Worm (Caenorhabditis elegans) whole organism, L1 larva: ENCODE results near the gene srh-172.

ENCODE experiments used
- C16A3.4 ChIP-seq: fragments of 150-350 bp; optimal IDR thresholded peaks from 2 replicates; lab custom pipeline; 2014; ENCODE audit warnings: missing biosample characterization, missing genetic modification characterization
- C34B4.2 ChIP-seq: sonication (generic microtip); optimal IDR thresholded peaks from 2 replicates; lab custom pipeline; 2017; ENCODE audit warnings: mild to moderate bottlenecking, missing genetic modification characterization, missing compliant biosample characterization
- Y116A8C.19 ChIP-seq: sonication (generic microtip); optimal IDR thresholded peaks from 2 replicates; lab custom pipeline; 2016; ENCODE audit warnings: missing compliant biosample characterization, missing genetic modification characterization, borderline replicate concordance
- aha-1 ChIP-seq: fragments of 150-350 bp; optimal IDR thresholded peaks from 2 replicates; lab custom pipeline; 2014; ENCODE audit warnings: missing biosample characterization, missing genetic modification characterization
- ceh-63 ChIP-seq: fragments of 200-800 bp; sonication (Bioruptor generic); optimal IDR thresholded peaks from 2 replicates; lab custom pipeline; 2018; ENCODE audit warnings: mild to moderate bottlenecking, missing genetic modification characterization, missing compliant biosample characterization
- ceh-8 ChIP-seq: fragments of 200-800 bp; sonication (Bioruptor generic); optimal IDR thresholded peaks from 2 replicates; lab custom pipeline; 2018; ENCODE audit warnings: mild to moderate bottlenecking, missing genetic modification characterization, moderate library complexity, missing compliant biosample characterization
- ceh-82 ChIP-seq, 3 experiments: fragments of 150-350 bp in 1 of 3; sonication (generic microtip) in 2 of 3; optimal IDR thresholded peaks; 2 replicates each; lab custom pipeline; 2014 to 2017; ENCODE audit warnings: missing biosample characterization in 3 of 3, missing genetic modification characterization in 3 of 3
- ceh-90 ChIP-seq: sonication (generic microtip); optimal IDR thresholded peaks from 2 replicates; lab custom pipeline; 2016; ENCODE audit warnings: missing genetic modification characterization, missing compliant biosample characterization
- dpl-1 ChIP-seq, 3 experiments: fragments of 150-350 bp in 2 of 3; sonication (generic microtip) in 1 of 3; optimal IDR thresholded peaks; 2 replicates each; lab custom pipeline; 2014 to 2017; ENCODE audit warnings: missing biosample characterization in 3 of 3, missing genetic modification characterization in 3 of 3, missing genetic modification reagents in 3 of 3
- dsc-1 ChIP-seq: sonication (generic microtip); optimal IDR thresholded peaks from 2 replicates; lab custom pipeline; 2016; ENCODE audit warnings: mild to moderate bottlenecking, missing genetic modification characterization, missing compliant biosample characterization
- efl-3 ChIP-seq: fragments of 200-800 bp; sonication (Bioruptor generic); optimal IDR thresholded peaks from 2 replicates; lab custom pipeline; 2018; ENCODE audit warnings: mild to moderate bottlenecking, missing genetic modification characterization, missing compliant biosample characterization
- egl-13 ChIP-seq: sonication (generic microtip); optimal IDR thresholded peaks from 2 replicates; lab custom pipeline; 2016; ENCODE audit warnings: missing genotype, missing genetic modification reagents, missing genetic modification characterization, missing compliant biosample characterization
- egl-27 ChIP-seq, 2 experiments: fragments of 150-350 bp in 1 of 2; sonication (generic microtip); optimal IDR thresholded peaks; 3 replicates each; lab custom pipeline; 2017 to 2018; ENCODE audit warnings: missing biosample characterization in 2 of 2, missing genetic modification characterization in 2 of 2, missing genetic modification reagents in 2 of 2
- elt-3 ChIP-seq, 6 experiments: fragments of 150-350 bp in 1 of 6; sonication (generic microtip); optimal IDR thresholded peaks; 2 replicates each; lab custom pipeline; 2017 to 2018; ENCODE audit warnings: missing biosample characterization in 6 of 6, missing genetic modification characterization in 6 of 6, inconsistent platforms in 1 of 6
- ets-5 ChIP-seq: fragments of 200-800 bp; sonication (Bioruptor generic); IDR thresholded peaks from 2 replicates; pipeline ENCODE4 v1.3.6; 2022; ENCODE audit warnings: missing genetic modification characterization, missing compliant biosample characterization
- fos-1 ChIP-seq: fragments of 150-350 bp; optimal IDR thresholded peaks from 2 replicates; lab custom pipeline; 2014; ENCODE audit warnings: missing biosample characterization, missing genetic modification characterization
- grh-1 ChIP-seq: fragments of 200-800 bp; sonication (Bioruptor generic); IDR thresholded peaks from 2 replicates; pipeline ENCODE4 v1.3.6; 2022; ENCODE audit warnings: missing genetic modification reagents, missing genetic modification characterization, missing compliant biosample characterization
- hlh-17 ChIP-seq: fragments of 200-800 bp; sonication (Bioruptor generic); optimal IDR thresholded peaks from 2 replicates; lab custom pipeline; 2018; ENCODE audit warnings: missing genetic modification characterization, mild to moderate bottlenecking, missing compliant biosample characterization, moderate library complexity, borderline replicate concordance
- irx-1 ChIP-seq: sonication (generic microtip); optimal IDR thresholded peaks from 2 replicates; lab custom pipeline; 2016; ENCODE audit warnings: missing genetic modification characterization, missing compliant biosample characterization
- lin-39 ChIP-seq: fragments of 150-350 bp; optimal IDR thresholded peaks from 2 replicates; lab custom pipeline; 2014; ENCODE audit warnings: missing biosample characterization, missing genetic modification reagents, missing genetic modification characterization
- lsy-2 ChIP-seq, 2 experiments: fragments of 150-350 bp; optimal IDR thresholded peaks; 2 replicates each; lab custom pipeline; 2014; ENCODE audit warnings: missing biosample characterization in 2 of 2, missing genetic modification characterization in 2 of 2
- mef-2 ChIP-seq: fragments of 150-350 bp; optimal IDR thresholded peaks from 2 replicates; lab custom pipeline; 2014; ENCODE audit warnings: missing biosample characterization, missing genetic modification characterization
- nhr-11 ChIP-seq: fragments of 150-350 bp; optimal IDR thresholded peaks from 2 replicates; lab custom pipeline; 2014; ENCODE audit warnings: missing biosample characterization, missing genetic modification characterization
- nhr-12 ChIP-seq: sonication (generic microtip); optimal IDR thresholded peaks from 2 replicates; lab custom pipeline; 2017; ENCODE audit warnings: missing biosample characterization, missing genetic modification characterization
- nhr-19 ChIP-seq: fragments of 200-800 bp; sonication (Bioruptor generic); conservative IDR thresholded peaks from 2 replicates; pipeline ENCODE4 v1.3.6; 2022; ENCODE audit warnings: missing genetic modification characterization, missing compliant biosample characterization
- nhr-20 ChIP-seq: sonication (generic microtip); optimal IDR thresholded peaks from 2 replicates; lab custom pipeline; 2016; ENCODE audit warnings: mild to moderate bottlenecking, missing genetic modification characterization, missing compliant biosample characterization
- nhr-28 ChIP-seq: fragments of 150-350 bp; optimal IDR thresholded peaks from 2 replicates; lab custom pipeline; 2014; ENCODE audit warnings: missing biosample characterization, missing genetic modification characterization
- nhr-76 ChIP-seq: sonication (generic microtip); optimal IDR thresholded peaks from 2 replicates; lab custom pipeline; 2017; ENCODE audit warnings: missing biosample characterization, missing genetic modification characterization
- nhr-84 ChIP-seq: sonication (generic microtip); optimal IDR thresholded peaks from 2 replicates; lab custom pipeline; 2017; ENCODE audit warnings: missing biosample characterization, missing genetic modification characterization
- nhr-90 ChIP-seq: sonication (generic microtip); optimal IDR thresholded peaks from 2 replicates; lab custom pipeline; 2016; ENCODE audit warnings: mild to moderate bottlenecking, missing genetic modification characterization, missing compliant biosample characterization; ENCODE audit not compliant: poor library complexity
- snpc-4 ChIP-seq: fragments of 150-350 bp; optimal IDR thresholded peaks from 2 replicates; lab custom pipeline; 2014; ENCODE audit warnings: missing biosample characterization, missing genetic modification characterization
- sox-4 ChIP-seq: sonication (generic microtip); optimal IDR thresholded peaks from 2 replicates; lab custom pipeline; 2016; ENCODE audit warnings: missing genetic modification characterization, missing compliant biosample characterization
- sup-37 ChIP-seq: fragments of 200-800 bp; sonication (Bioruptor generic); optimal IDR thresholded peaks from 2 replicates; lab custom pipeline; 2018; ENCODE audit warnings: mild to moderate bottlenecking, missing genetic modification characterization, missing compliant biosample characterization
- tlp-1 ChIP-seq: fragments of 150-350 bp; optimal IDR thresholded peaks from 2 replicates; lab custom pipeline; 2014; ENCODE audit warnings: missing biosample characterization, missing genetic modification characterization
- vab-15 ChIP-seq: sonication (generic microtip); optimal IDR thresholded peaks from 2 replicates; lab custom pipeline; 2017; ENCODE audit warnings: missing genotype, mild to moderate bottlenecking, missing genetic modification characterization, missing compliant biosample characterization
- xbp-1 ChIP-seq: sonication (generic microtip); optimal IDR thresholded peaks from 2 replicates; lab custom pipeline; 2016; ENCODE audit warnings: missing genetic modification characterization, missing compliant biosample characterization
- zag-1 ChIP-seq: fragments of 150-350 bp; optimal IDR thresholded peaks from 2 replicates; lab custom pipeline; 2014; ENCODE audit warnings: missing biosample characterization, missing genetic modification characterization
- zip-4 ChIP-seq: fragments of 200-800 bp; sonication (Bioruptor generic); optimal IDR thresholded peaks from 2 replicates; lab custom pipeline; 2018; ENCODE audit warnings: mild to moderate bottlenecking, missing genetic modification characterization, moderate library complexity, missing compliant biosample characterization
- ztf-11 ChIP-seq, 2 experiments: sonication (generic microtip); optimal IDR thresholded peaks; 2 replicates each; lab custom pipeline; 2016 to 2017; ENCODE audit warnings: missing genetic modification characterization in 2 of 2, missing biosample characterization in 1 of 2, missing compliant biosample characterization in 1 of 2
- ztf-4 ChIP-seq: fragments of 150-350 bp; optimal IDR thresholded peaks from 2 replicates; lab custom pipeline; 2014; ENCODE audit warnings: missing biosample characterization, missing genetic modification characterization

The srh-172 gene

ce11 chrV:19958744-19959143, at the start of gene srh-172:
Gene srh-172 (plus strand): TSS chrV:19959044.
- no peak for TF ChIP-seq lin-39 (tag; lab: Kevin White, UChicago)
- no peak for TF ChIP-seq hlh-17 (GFP tag; lab: Kevin White, UChicago)
- TF ChIP-seq ceh-8 (GFP tag; lab: Kevin White, UChicago), result no peak
- no peak for TF ChIP-seq dpl-1 (GFP tag; optimal IDR thresholded peaks at IDR 0.05; lab: Kevin White, UChicago)
- no peak for TF ChIP-seq ceh-63 (GFP tag; lab: Kevin White, UChicago)
- no peak for TF ChIP-seq sox-4 (tag; lab: Kevin White, UChicago)
- TF ChIP-seq snpc-4 (tag; lab: Kevin White, UChicago), result no peak
- no peak for TF ChIP-seq irx-1 (tag; lab: Kevin White, UChicago)
- no peak for TF ChIP-seq nhr-20 (tag; lab: Kevin White, UChicago)
- no peak for TF ChIP-seq vab-15 (tag; lab: Kevin White, UChicago)
- no peak for TF ChIP-seq Y116A8C.19 (tag; lab: Kevin White, UChicago)
- TF ChIP-seq ceh-90 (tag; lab: Kevin White, UChicago), result no peak
- no peak for TF ChIP-seq ets-5 (GFP tag; lab: Robert Waterston, UW)
- TF ChIP-seq mef-2 (tag; lab: Kevin White, UChicago), result no peak
- no peak for TF ChIP-seq efl-3 (GFP tag; lab: Kevin White, UChicago)
- TF ChIP-seq nhr-90 (tag; lab: Kevin White, UChicago), result no peak

ce11 chrV:19915973-19916605, 42.8 kb upstream of the srh-172 start, which contains the start of the genes chk-2 and Y60A3A.19:
Gene chk-2 (minus strand): TSS chrV:19916023.
Gene Y60A3A.19 (plus strand): TSS chrV:19916555.
- TF ChIP-seq C34B4.2 (tag; lab: Kevin White, UChicago), result no peak
- TF ChIP-seq nhr-76 (tag; lab: Kevin White, UChicago), result no peak
- TF ChIP-seq elt-3 (tag; optimal IDR thresholded peaks at IDR 0.05; lab: Kevin White, UChicago), result no peak
- no peak for TF ChIP-seq egl-27 (tag; optimal IDR thresholded peaks at IDR 0.05; lab: Kevin White, UChicago)
- no peak for TF ChIP-seq nhr-28 (tag; lab: Kevin White, UChicago)
- TF ChIP-seq ceh-82 (tag; optimal IDR thresholded peaks at IDR 0.05; lab: Kevin White, UChicago), result no peak
- TF ChIP-seq xbp-1, result no peak
- TF ChIP-seq vab-15 (tag; lab: Kevin White, UChicago), result no peak
- no peak for TF ChIP-seq fos-1 (tag; lab: Kevin White, UChicago)
- no peak for TF ChIP-seq nhr-12 (tag; lab: Kevin White, UChicago)

- TF ChIP-seq ceh-63 (GFP tag; lab: Kevin White, UChicago) (no peak), Y116A8C.19 (tag; lab: Kevin White, UChicago) (no peak), egl-13 (tag; lab: Kevin White, UChicago) (no peak), fos-1 (tag; lab: Kevin White, UChicago) (no peak), zag-1 (tag; lab: Kevin White, UChicago) (no peak), sup-37 (GFP tag; lab: Kevin White, UChicago) (no peak), nhr-11 (no peak), nhr-84 (tag; lab: Kevin White, UChicago) (no peak), lsy-2 (tag; optimal IDR thresholded peaks at IDR 0.05; lab: Kevin White, UChicago) (no peak), C16A3.4 (tag; lab: Kevin White, UChicago) (no peak), xbp-1 (no peak), grh-1 (GFP tag; lab: Robert Waterston, UW) (no peak), ztf-4 (no peak), elt-3 (tag; optimal IDR thresholded peaks at IDR 0.05; lab: Kevin White, UChicago) (no peak), tlp-1 (no peak), aha-1 (tag; lab: Kevin White, UChicago) (no peak), zip-4 (GFP tag; lab: Kevin White, UChicago) (no peak), nhr-19 (GFP tag; lab: Robert Waterston, UW) (no peak), dsc-1 (no peak), ztf-11 (tag; optimal IDR thresholded peaks at IDR 0.05; lab: Kevin White, UChicago) (no peak)
- TF ChIP-seq, all 84 proteins: peak for 0
These were observed 36.2 kb upstream of the srh-172 start, which contains the start of gene Y60A3A.16 for ce11 chrV:19922613-19923012. Gene Y60A3A.16 (minus strand): TSS chrV:19922713.
